Fruit fly (Drosophila melanogaster): Measurements from ENCODE around the gene mael.
"Not testable (repeated sequence)": the region's sequence is repeated elsewhere in the genome, so short reads cannot be mapped to it uniquely, and the experiment has no call there.

DNA sequence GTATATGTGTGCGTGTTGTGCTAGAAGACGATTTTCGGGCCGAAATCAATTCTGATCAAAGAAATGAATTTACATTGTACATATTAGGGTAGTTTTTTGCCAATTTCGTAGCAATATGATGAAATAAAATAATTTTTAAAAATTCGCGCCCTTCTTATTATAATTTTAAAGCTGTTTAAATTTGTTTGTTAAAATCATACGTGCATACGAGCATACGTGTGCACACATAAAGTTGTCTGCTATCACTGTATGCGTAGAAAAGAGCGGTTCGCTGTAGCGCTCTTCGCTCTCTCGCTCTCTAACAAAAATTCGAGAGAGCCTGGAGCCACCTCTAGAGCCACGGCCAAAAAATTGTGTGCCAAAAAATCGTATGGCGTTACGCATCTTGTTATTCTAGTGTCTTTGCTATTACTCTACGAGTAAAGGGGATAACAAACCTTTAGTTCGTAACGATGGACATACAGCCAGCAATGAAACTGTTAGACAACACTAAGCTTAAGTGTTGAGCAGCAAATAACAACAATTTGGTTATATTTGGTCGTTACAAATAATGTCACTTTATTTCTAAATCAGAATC lies at the start of gene mael:
- not testable (repeated sequence) for TF ChIP-seq fu2 (GFP tag; optimal IDR thresholded peaks at IDR 0.05); CG6791 (GFP tag; IDR thresholded peaks at IDR 0.05; ENCODE audit: partially characterized antibody); Ets97D (GFP tag; optimal IDR thresholded peaks at IDR 0.05); CG10565 (GFP tag; optimal IDR thresholded peaks at IDR 0.05); E2f2 (GFP tag; IDR thresholded peaks at IDR 0.05); nmo (GFP tag; optimal IDR thresholded peaks at IDR 0.05); CG2889 (GFP tag; IDR thresholded peaks at IDR 0.05)

All from whole organism, embryonic.